Worm (Caenorhabditis elegans) whole organism, late embryonic: ENCODE measurements around the gene epg-4.

Source experiments
- K02D7.2 ChIP-seq: sonication (generic microtip); optimal IDR thresholded peaks from 2 replicates; lab custom pipeline; 2017; ENCODE audit warnings: mild to moderate bottlenecking, missing genetic modification characterization, missing compliant biosample characterization
- T23F11.4 ChIP-seq: fragments of 200-800 bp; sonication (Bioruptor generic); optimal IDR thresholded peaks from 2 replicates; lab custom pipeline; 2018; ENCODE audit warnings: mild to moderate bottlenecking, missing genetic modification characterization, missing compliant biosample characterization
- ceh-24 ChIP-seq: sonication (generic microtip); optimal IDR thresholded peaks from 2 replicates; lab custom pipeline; 2016; ENCODE audit warnings: mild to moderate bottlenecking, missing genetic modification characterization, missing compliant biosample characterization
- che-1 ChIP-seq: sonication (generic microtip); optimal IDR thresholded peaks from 2 replicates; lab custom pipeline; 2016; ENCODE audit warnings: mild to moderate bottlenecking, missing genetic modification characterization, missing compliant biosample characterization
- elt-2 ChIP-seq: sonication (generic microtip); optimal IDR thresholded peaks from 2 replicates; lab custom pipeline; 2016; ENCODE audit warnings: missing genetic modification reagents, missing genetic modification characterization, missing compliant biosample characterization
- ets-4 ChIP-seq: sonication (generic microtip); optimal IDR thresholded peaks from 2 replicates; lab custom pipeline; 2016; ENCODE audit warnings: missing genetic modification characterization, missing compliant biosample characterization
- fax-1 ChIP-seq: sonication (generic microtip); optimal IDR thresholded peaks from 2 replicates; lab custom pipeline; 2016; ENCODE audit warnings: missing genotype, missing genetic modification characterization, missing compliant biosample characterization
- hlh-13 ChIP-seq: fragments of 200-800 bp; sonication (Bioruptor generic); optimal IDR thresholded peaks from 2 replicates; lab custom pipeline; 2018; ENCODE audit warnings: mild to moderate bottlenecking, missing genetic modification characterization, missing compliant biosample characterization
- hlh-8 ChIP-seq: sonication (generic microtip); optimal IDR thresholded peaks from 2 replicates; lab custom pipeline; 2016; ENCODE audit warnings: missing genotype, missing genetic modification characterization, missing compliant biosample characterization
- lim-6 ChIP-seq: sonication (generic microtip); optimal IDR thresholded peaks from 2 replicates; lab custom pipeline; 2016; ENCODE audit warnings: missing genetic modification characterization, missing compliant biosample characterization
- madf-2 ChIP-seq: sonication (generic microtip); optimal IDR thresholded peaks from 2 replicates; lab custom pipeline; 2017; ENCODE audit warnings: missing genetic modification characterization, missing compliant biosample characterization
- nhr-11 ChIP-seq: fragments of 150-350 bp; optimal IDR thresholded peaks from 2 replicates; lab custom pipeline; 2014; ENCODE audit warnings: missing biosample characterization, missing genetic modification characterization
- pag-3 ChIP-seq: sonication (generic microtip); optimal IDR thresholded peaks from 2 replicates; lab custom pipeline; 2016; ENCODE audit warnings: missing compliant biosample characterization, missing genetic modification characterization, borderline replicate concordance
- sox-2 ChIP-seq: fragments of 200-800 bp; sonication (Bioruptor generic); IDR thresholded peaks from 2 replicates; pipeline ENCODE4 v1.3.6; 2022; ENCODE audit warnings: missing genetic modification reagents, missing genetic modification characterization, missing compliant biosample characterization
- syd-9 ChIP-seq: sonication (generic microtip); optimal IDR thresholded peaks from 2 replicates; lab custom pipeline; 2016; ENCODE audit warnings: mild to moderate bottlenecking, missing genetic modification characterization, moderate library complexity, missing compliant biosample characterization
- unc-42 ChIP-seq: sonication (generic microtip); optimal IDR thresholded peaks from 2 replicates; lab custom pipeline; 2016; ENCODE audit warnings: missing genotype, missing genetic modification characterization, missing compliant biosample characterization
- ztf-16 ChIP-seq: sonication (generic microtip); optimal IDR thresholded peaks from 2 replicates; lab custom pipeline; 2017; ENCODE audit warnings: missing genetic modification characterization, missing compliant biosample characterization

epg-4 gene

ce11 chrIII:7229687-7230086 is 47.7 kb downstream of the epg-4 start, which contains the start of gene R151.8:
Gene R151.8, minus strand, starts transcription at chrIII:7229787.
- TF ChIP-seq elt-2, result no peak
- no peak for TF ChIP-seq ceh-24 (tag; lab: Kevin White, UChicago)
- no peak for TF ChIP-seq madf-2 (tag; lab: Kevin White, UChicago)
- TF ChIP-seq sox-2 (GFP tag; lab: Robert Waterston, UW), result no peak

DNA sequence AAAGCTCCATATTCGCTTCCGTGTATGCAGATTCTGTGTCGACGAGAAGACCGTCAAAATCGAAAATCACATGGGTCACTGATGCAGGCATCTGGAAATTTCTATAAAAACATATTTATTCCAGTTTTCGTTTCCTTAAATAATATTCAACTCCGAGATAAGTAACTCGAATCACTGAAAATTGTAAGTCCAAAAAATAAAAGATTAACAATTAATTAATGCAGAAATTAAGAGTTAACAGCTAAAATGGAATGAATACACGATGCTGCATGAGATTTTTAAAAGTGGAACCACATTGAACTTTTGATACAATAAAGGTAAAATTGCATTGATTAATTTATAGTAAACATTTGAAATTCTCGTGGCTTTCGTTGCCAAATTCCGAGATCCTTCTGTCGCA is 48.9 kb downstream of the epg-4 start, which contains the start of gene R151.10:
TSS of gene R151.10 (minus strand) at position 101 of the 400 bp plus-strand sequence.
- no peak for TF ChIP-seq che-1

ce11 chrIII:7232782-7233181 is 50.8 kb downstream of the epg-4 start, which contains the start of gene adr-2:
Gene adr-2, minus strand, starts transcription at chrIII:7232882.
- no peak for TF ChIP-seq hlh-13 (GFP tag; lab: Kevin White, UChicago)
- TF ChIP-seq ztf-16 (tag; lab: Kevin White, UChicago), result no peak
- no peak for TF ChIP-seq fax-1 (tag; lab: Kevin White, UChicago)
- TF ChIP-seq syd-9, result no peak
- TF ChIP-seq madf-2 (tag; lab: Kevin White, UChicago), result no peak
- TF ChIP-seq ets-4, result no peak
- no peak for TF ChIP-seq nhr-11 (tag; lab: Kevin White, UChicago)
- TF ChIP-seq lim-6 (tag; lab: Kevin White, UChicago), result no peak
- TF ChIP-seq K02D7.2, result no peak
- no peak for TF ChIP-seq T23F11.4 (GFP tag; lab: Kevin White, UChicago)
- TF ChIP-seq pag-3 (tag; lab: Kevin White, UChicago), result no peak
- no peak for TF ChIP-seq hlh-8 (tag; lab: Kevin White, UChicago)
- TF ChIP-seq unc-42, result no peak
